Worm (Caenorhabditis elegans) whole organism, L1 larva: ENCODE measurements around the gene M03C11.1.

Experiments
- hlh-17 ChIP-seq: fragments of 200-800 bp; sonication (Bioruptor generic); optimal IDR thresholded peaks from 2 replicates; lab custom pipeline; 2018; ENCODE audit warnings: missing genetic modification characterization, mild to moderate bottlenecking, missing compliant biosample characterization, moderate library complexity, borderline replicate concordance
- rnt-1 ChIP-seq: sonication (generic microtip); optimal IDR thresholded peaks from 2 replicates; lab custom pipeline; 2016; ENCODE audit warnings: mild to moderate bottlenecking, missing genetic modification characterization, moderate library complexity, missing compliant biosample characterization

- no peak for TF ChIP-seq hlh-17 (GFP tag; lab: Kevin White, UChicago)
- no peak for TF ChIP-seq rnt-1 (tag; lab: Kevin White, UChicago)
These were observed 32.0 kb upstream of the M03C11.1 start, which contains the start of gene prp-3 for ce11 chrIII:10427882-10428281.
